Worm (Caenorhabditis elegans) whole organism, young adult: ENCODE measurements around the gene F19H6.6.

ENCODE experiments used
- Y67H2A.10 ChIP-seq: fragments of 200-800 bp; sonication (Bioruptor generic); conservative IDR thresholded peaks from 2 replicates; pipeline ENCODE4 v1.3.6; 2022; ENCODE audit warnings: missing genetic modification reagents, missing genetic modification characterization, missing compliant biosample characterization
- akir-1 ChIP-seq: fragments of 200-800 bp; sonication (Bioruptor generic); optimal IDR thresholded peaks from 2 replicates; lab custom pipeline; 2018; ENCODE audit warnings: mild to moderate bottlenecking, missing genetic modification characterization, moderate library complexity, missing compliant biosample characterization
- ama-1 ChIP-seq, 3 experiments: fragments of 150-350 bp in 1 of 3; sonication (generic microtip) in 2 of 3; optimal IDR thresholded peaks; 2 replicates each; lab custom pipeline; 2014 to 2018; ENCODE audit warnings: missing biosample characterization in 2 of 3, missing genetic modification characterization in 2 of 3, missing genetic modification reagents in 2 of 3
- cebp-2 ChIP-seq: fragments of 200-800 bp; sonication (Bioruptor generic); IDR thresholded peaks from 2 replicates; pipeline ENCODE4 v1.3.6; 2022; ENCODE audit warnings: missing genetic modification characterization, missing compliant biosample characterization
- egl-18 ChIP-seq: fragments of 200-800 bp; sonication (Bioruptor generic); IDR thresholded peaks from 2 replicates; pipeline ENCODE4 v1.3.6; 2022; ENCODE audit warnings: missing genetic modification reagents, missing genetic modification characterization, missing compliant biosample characterization
- lir-1 ChIP-seq: fragments of 200-800 bp; sonication (Bioruptor generic); conservative IDR thresholded peaks from 2 replicates; pipeline ENCODE4 v1.3.6; 2022; ENCODE audit warnings: missing genetic modification reagents, missing genetic modification characterization, missing compliant biosample characterization
- lsy-27 ChIP-seq: sonication (generic microtip); optimal IDR thresholded peaks from 2 replicates; lab custom pipeline; 2017; ENCODE audit warnings: missing genetic modification characterization, mild to moderate bottlenecking, missing compliant biosample characterization, antibody characterized with exemption, missing genotype, borderline replicate concordance; ENCODE audit not compliant: insufficient read depth
- nfya-1 ChIP-seq: sonication (generic microtip); optimal IDR thresholded peaks from 2 replicates; lab custom pipeline; 2017; ENCODE audit warnings: antibody characterized with exemption, missing compliant biosample characterization, missing genetic modification characterization, borderline replicate concordance; ENCODE audit not compliant: insufficient read depth
- nhr-90 ChIP-seq: sonication (generic microtip); optimal IDR thresholded peaks from 2 replicates; lab custom pipeline; 2016; ENCODE audit warnings: missing genotype, mild to moderate bottlenecking, missing genetic modification characterization, missing compliant biosample characterization
- sdz-38 ChIP-seq: sonication (generic microtip); optimal IDR thresholded peaks from 2 replicates; lab custom pipeline; 2016; ENCODE audit warnings: missing genotype, missing genetic modification characterization, missing compliant biosample characterization
- sea-2 ChIP-seq: fragments of 200-800 bp; sonication (Bioruptor generic); IDR thresholded peaks from 2 replicates; pipeline ENCODE4 v1.3.6; 2022; ENCODE audit warnings: missing genetic modification characterization, missing compliant biosample characterization
- sptf-2 ChIP-seq: fragments of 200-800 bp; sonication (Bioruptor generic); optimal IDR thresholded peaks from 2 replicates; lab custom pipeline; 2018; ENCODE audit warnings: mild to moderate bottlenecking, missing genetic modification characterization, missing compliant biosample characterization
- ztf-3 ChIP-seq: fragments of 200-800 bp; sonication (Bioruptor generic); optimal IDR thresholded peaks from 2 replicates; lab custom pipeline; 2018; ENCODE audit warnings: mild to moderate bottlenecking, missing genetic modification characterization, missing compliant biosample characterization

ce11 chrX:12341338-12341737 is 19.3 kb upstream of the F19H6.6 start, which contains the start of gene zig-2:
- TF ChIP-seq sdz-38 (tag; lab: Kevin White, UChicago) (no peak), Y67H2A.10 (GFP tag; lab: Robert Waterston, UW) (no peak), lir-1 (GFP tag; lab: Robert Waterston, UW) (no peak), sea-2 (GFP tag; lab: Robert Waterston, UW) (no peak), sptf-2 (no peak), cebp-2 (GFP tag; lab: Robert Waterston, UW) (no peak), nhr-90 (tag; lab: Kevin White, UChicago) (no peak), lsy-27 (no peak), ztf-3 (no peak), akir-1 (GFP tag; lab: Kevin White, UChicago) (no peak), ama-1 (optimal IDR thresholded peaks at IDR 0.05; lab: Kevin White, UChicago) (no peak), ama-1 (GFP tag; optimal IDR thresholded peaks at IDR 0.05; lab: Kevin White, UChicago) (no peak), nfya-1 (tag; lab: Kevin White, UChicago) (no peak), egl-18 (GFP tag; lab: Robert Waterston, UW) (no peak)
